Fruit fly (Drosophila melanogaster): ENCODE results near the gene ort.

Gene ort

DNA sequence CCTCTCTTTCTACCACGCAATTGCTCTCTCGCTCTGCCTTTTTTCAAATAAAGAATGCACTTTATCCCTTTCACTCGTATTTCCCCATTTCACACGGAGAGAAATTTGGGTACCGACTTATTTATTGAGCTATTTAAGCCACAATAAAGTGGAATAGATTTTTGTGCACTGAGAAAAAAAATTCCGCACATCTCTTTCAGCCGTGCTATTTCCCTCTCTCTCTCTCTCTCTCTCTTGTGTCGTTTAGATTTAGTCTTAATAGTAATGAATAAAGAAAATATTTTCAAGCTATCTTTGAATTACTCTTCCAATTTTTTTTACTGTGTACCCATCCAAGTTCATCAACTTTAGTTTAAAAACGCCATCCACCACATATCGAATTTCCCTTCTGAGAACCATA, 35.9 kb upstream of the ort start (continued):
- TF ChIP-seq jumu (GFP tag; optimal IDR thresholded peaks at IDR 0.05) (peak; percentile 18), CG17802 (tag; optimal IDR thresholded peaks at IDR 0.05) (no peak), CG7987 (GFP tag; optimal IDR thresholded peaks at IDR 0.05) (no peak), pum (GFP tag; optimal IDR thresholded peaks at IDR 0.05) (peak; percentile 44), Ssrp (tag; optimal IDR thresholded peaks at IDR 0.05) (peak; percentile 38), tgo (GFP tag; IDR thresholded peaks at IDR 0.05) (peak; percentile 57; the same call in 2 of the 3 replicates), cas (GFP tag; IDR thresholded peaks at IDR 0.05) (no peak), Sry-δ (GFP tag; optimal IDR thresholded peaks at IDR 0.05) (peak; percentile 5), CHES-1-like (GFP tag; optimal IDR thresholded peaks at IDR 0.05) (peak; percentile 31), CG32767 (GFP tag; IDR thresholded peaks at IDR 0.05) (no peak), CG2116 (GFP tag; optimal IDR thresholded peaks at IDR 0.05) (peak; percentile 1), Optix (GFP tag; IDR thresholded peaks at IDR 0.05) (peak; percentile 70; the same call in 2 of the 3 replicates), CG13894 (tag; optimal IDR thresholded peaks at IDR 0.05) (no peak), vvl (GFP tag; IDR thresholded peaks at IDR 0.05) (peak; percentile 73; the same call in 1 of the 2 replicates), CG17912 (GFP tag; optimal IDR thresholded peaks at IDR 0.05) (no peak), Max (GFP tag; optimal IDR thresholded peaks at IDR 0.05) (peak; percentile 1), fd96Cb (tag; optimal IDR thresholded peaks at IDR 0.05) (peak; percentile 62), CG14965 (GFP tag; optimal IDR thresholded peaks at IDR 0.05; ENCODE audit: borderline replicate concordance) (no peak), slou (GFP tag; optimal IDR thresholded peaks at IDR 0.05) (no peak), kni (GFP tag; optimal IDR thresholded peaks at IDR 0.05) (no peak), br (optimal IDR thresholded peaks at IDR 0.05) (no peak), jing (GFP tag; optimal IDR thresholded peaks at IDR 0.05) (peak; percentile 7), dmrt99B (tag; optimal IDR thresholded peaks at IDR 0.05) (peak; percentile 69), NK7.1 (GFP tag; optimal IDR thresholded peaks at IDR 0.05) (peak; percentile 50), CG1832 (GFP tag; optimal IDR thresholded peaks at IDR 0.05) (no peak), CG10462 (GFP tag; optimal IDR thresholded peaks at IDR 0.05) (peak; percentile 29), Taf1 (GFP tag; IDR thresholded peaks at IDR 0.05) (peak; percentile 30; the same call in 1 of the 2 replicates), dpn (GFP tag; optimal IDR thresholded peaks at IDR 0.05) (peak; percentile 53 to 60), Med (GFP tag) (peak; percentile 96), eyg (GFP tag; optimal IDR thresholded peaks at IDR 0.05) (no peak), zfh1 (GFP tag; IDR thresholded peaks at IDR 0.05) (peak; percentile 76), ci (GFP tag; IDR thresholded peaks at IDR 0.05) (peak; percentile 74; the same call in 2 of the 3 replicates), Bdp1 (GFP tag; optimal IDR thresholded peaks at IDR 0.05) (no peak), h (optimal IDR thresholded peaks at IDR 0.05) (no peak), inv (GFP tag; IDR thresholded peaks at IDR 0.05; ENCODE audit: partially characterized antibody) (no peak), CG1233 (GFP tag; optimal IDR thresholded peaks at IDR 0.05) (peak; percentile 43), wor (GFP tag; IDR thresholded peaks at IDR 0.05) (peak; percentile 38; the same call in 1 of the 2 replicates), crp (GFP tag; optimal IDR thresholded peaks at IDR 0.05) (no peak), sqz (GFP tag; optimal IDR thresholded peaks at IDR 0.05) (no peak), CG18011 (GFP tag; optimal IDR thresholded peaks at IDR 0.05) (no peak), gcm (GFP tag; optimal IDR thresholded peaks at IDR 0.05) (no peak), odd (GFP tag; optimal IDR thresholded peaks at IDR 0.05) (no peak), scrt (GFP tag; optimal IDR thresholded peaks at IDR 0.05) (peak; percentile 16), sisA (GFP tag; IDR thresholded peaks at IDR 0.05) (peak; percentile 74), CG12769 (tag; optimal IDR thresholded peaks at IDR 0.05) (peak; percentile 45), CG9876 (GFP tag; optimal IDR thresholded peaks at IDR 0.05) (peak; percentile 15), ham (GFP tag; IDR thresholded peaks at IDR 0.05) (no peak), btn (GFP tag; optimal IDR thresholded peaks at IDR 0.05) (no peak), CG1647 (GFP tag; optimal IDR thresholded peaks at IDR 0.05) (no peak), ken (GFP tag; IDR thresholded peaks at IDR 0.05) (peak; percentile 69), ftz-f1 (GFP tag; optimal IDR thresholded peaks at IDR 0.05) (no peak), CG4360 (GFP tag; IDR thresholded peaks at IDR 0.05) (no peak)
